Fruit fly (Drosophila melanogaster) whole organism, embryonic: Measurements from ENCODE around the gene CG13067.

ENCODE experiments used
- BEAF-32 ChIP-seq: fragments of 200-800 bp; sonication (Bioruptor generic); optimal IDR thresholded peaks from 3 replicates; lab custom pipeline; 2017; ENCODE audit warnings: missing biosample characterization, missing genetic modification characterization, mild to moderate bottlenecking, moderate library complexity, missing genetic modification reagents
- CHES-1-like ChIP-seq: fragments of 200-800 bp; sonication (Bioruptor generic); optimal IDR thresholded peaks from 2 replicates; lab custom pipeline; 2016; ENCODE audit warnings: missing biosample characterization, missing genetic modification characterization
- HLHmδ ChIP-seq: fragments of 200-800 bp; sonication (Bioruptor generic); optimal IDR thresholded peaks from 2 replicates; lab custom pipeline; 2018; ENCODE audit warnings: missing biosample characterization, mild to moderate bottlenecking, missing genetic modification characterization, moderate library complexity
- NfI ChIP-seq: fragments of 200-800 bp; sonication (Bioruptor generic); optimal IDR thresholded peaks from 3 replicates; lab custom pipeline; 2018; ENCODE audit warnings: missing biosample characterization, mild to moderate bottlenecking, missing genetic modification characterization, moderate library complexity
- Usf ChIP-seq: fragments of 200-800 bp; sonication (Bioruptor generic); optimal IDR thresholded peaks from 2 replicates; lab custom pipeline; 2017; ENCODE audit warnings: missing genotype, missing biosample characterization, missing genetic modification characterization
- ci ChIP-seq: fragments of 200-800 bp; sonication (Bioruptor generic); IDR thresholded peaks from 3 replicates; pipeline ENCODE4 v1.3.6; 2022; ENCODE audit warnings: missing biosample characterization, missing genetic modification characterization
- dati ChIP-seq: fragments of 200-800 bp; sonication (Bioruptor generic); IDR thresholded peaks from 2 replicates; pipeline ENCODE4 v1.3.6; 2022; ENCODE audit warnings: missing biosample characterization, missing genetic modification characterization
- lilli ChIP-seq: fragments of 200-800 bp; sonication (Bioruptor generic); optimal IDR thresholded peaks from 3 replicates; lab custom pipeline; 2016; ENCODE audit warnings: missing biosample characterization, missing genetic modification characterization
- twi ChIP-seq: fragments of 200-800 bp; optimal IDR thresholded peaks from 2 replicates; lab custom pipeline; 2019; ENCODE audit warnings: missing biosample characterization, mild to moderate bottlenecking, missing genetic modification characterization, moderate library complexity

The CG13067 gene

dm6 chr3L:16321172-16321571 is 50.1 kb downstream of the CG13067 start, which contains the start of gene CG42718:
CG42718 (minus strand) TSS chr3L:16321272.
- TF ChIP-seq HLHmδ (GFP tag; lab: Kevin White, UChicago): no peak
- no peak for TF ChIP-seq Usf (GFP tag; lab: Kevin White, UChicago)
- TF ChIP-seq NfI (GFP tag; lab: Kevin White, UChicago): no peak
- TF ChIP-seq twi (tag; lab: Kevin White, UChicago): no peak
- no peak for TF ChIP-seq lilli (GFP tag; lab: Kevin White, UChicago)
- no peak for TF ChIP-seq ci
- TF ChIP-seq dati: no peak
- TF ChIP-seq CHES-1-like (GFP tag; lab: Kevin White, UChicago): no peak
- TF ChIP-seq BEAF-32 (GFP tag; lab: Kevin White, UChicago): no peak
